Fruit fly (Drosophila melanogaster) whole organism, prepupa: ENCODE data around the gene elav.

ENCODE experiments used
- CG10631 ChIP-seq: fragments of 200-800 bp; sonication (Bioruptor generic); optimal IDR thresholded peaks from 2 replicates; lab custom pipeline; 2016; ENCODE audit warnings: missing biosample characterization, missing genetic modification characterization
- CG10669 ChIP-seq: fragments of 200-800 bp; sonication (Bioruptor generic); optimal IDR thresholded peaks from 3 replicates; lab custom pipeline; 2018; ENCODE audit warnings: missing biosample characterization, mild to moderate bottlenecking, missing genetic modification characterization, moderate library complexity
- CG11762 ChIP-seq: fragments of 200-800 bp; sonication (Bioruptor generic); optimal IDR thresholded peaks from 3 replicates; lab custom pipeline; 2016; ENCODE audit warnings: missing biosample characterization, missing genetic modification characterization; ENCODE audit not compliant: insufficient read depth
- CG11902 ChIP-seq: fragments of 200-800 bp; sonication (Bioruptor generic); optimal IDR thresholded peaks from 3 replicates; lab custom pipeline; 2016; ENCODE audit warnings: missing biosample characterization, missing genetic modification characterization
- CG15336 ChIP-seq: fragments of 200-800 bp; sonication (Bioruptor generic); IDR thresholded peaks from 2 replicates; pipeline ENCODE4 v1.3.6; 2022; ENCODE audit warnings: missing biosample characterization, missing genetic modification characterization
- CG1621 ChIP-seq: fragments of 200-800 bp; sonication (Bioruptor generic); optimal IDR thresholded peaks from 3 replicates; lab custom pipeline; 2018; ENCODE audit warnings: missing biosample characterization, mild to moderate bottlenecking, missing genetic modification characterization
- CG3032 ChIP-seq: fragments of 200-800 bp; optimal IDR thresholded peaks from 2 replicates; lab custom pipeline; 2019; ENCODE audit warnings: missing biosample characterization, mild to moderate bottlenecking, missing genetic modification characterization, moderate library complexity
- CG31627 ChIP-seq: fragments of 200-800 bp; sonication (Bioruptor generic); optimal IDR thresholded peaks from 3 replicates; lab custom pipeline; 2016; ENCODE audit warnings: missing biosample characterization, missing genetic modification characterization
- CG32006 ChIP-seq: fragments of 200-800 bp; sonication (Bioruptor generic); optimal IDR thresholded peaks from 3 replicates; lab custom pipeline; 2017; ENCODE audit warnings: missing biosample characterization, mild to moderate bottlenecking, missing genetic modification characterization
- CG34406 ChIP-seq: fragments of 200-800 bp; sonication (Bioruptor generic); optimal IDR thresholded peaks from 3 replicates; lab custom pipeline; 2016; ENCODE audit warnings: missing biosample characterization, missing genetic modification characterization
- CG3919 ChIP-seq: fragments of 200-800 bp; sonication (Bioruptor generic); optimal IDR thresholded peaks from 3 replicates; lab custom pipeline; 2016; ENCODE audit warnings: missing biosample characterization, missing genetic modification characterization
- CG4318 ChIP-seq: fragments of 200-800 bp; sonication (Bioruptor generic); optimal IDR thresholded peaks from 3 replicates; lab custom pipeline; 2017; ENCODE audit warnings: missing biosample characterization, mild to moderate bottlenecking, missing genetic modification characterization
- CG6163 ChIP-seq: fragments of 200-800 bp; sonication (Bioruptor generic); IDR thresholded peaks from 3 replicates; pipeline ENCODE4 v1.3.6; 2022; ENCODE audit warnings: missing biosample characterization, missing genetic modification characterization
- CG6276 ChIP-seq: fragments of 200-800 bp; sonication (Bioruptor generic); optimal IDR thresholded peaks from 2 replicates; lab custom pipeline; 2017; ENCODE audit warnings: missing biosample characterization, mild to moderate bottlenecking, missing genetic modification characterization
- CG6792 ChIP-seq: fragments of 200-800 bp; sonication (Bioruptor generic); optimal IDR thresholded peaks from 3 replicates; lab custom pipeline; 2016; ENCODE audit warnings: missing biosample characterization, missing genetic modification characterization
- CG6854 ChIP-seq: fragments of 200-800 bp; sonication (Bioruptor generic); optimal IDR thresholded peaks from 2 replicates; lab custom pipeline; 2017; ENCODE audit warnings: missing biosample characterization, mild to moderate bottlenecking, missing genetic modification characterization
- CG7368 ChIP-seq: fragments of 200-800 bp; sonication (Bioruptor generic); optimal IDR thresholded peaks from 3 replicates; lab custom pipeline; 2016; ENCODE audit warnings: missing biosample characterization, missing genetic modification characterization
- CG8119 ChIP-seq: fragments of 200-800 bp; sonication (Bioruptor generic); IDR thresholded peaks from 3 replicates; pipeline ENCODE4 v1.3.6; 2022; ENCODE audit warnings: missing biosample characterization, missing genetic modification characterization
- CG8319 ChIP-seq: fragments of 200-800 bp; sonication (Bioruptor generic); optimal IDR thresholded peaks from 3 replicates; lab custom pipeline; 2016; ENCODE audit warnings: missing biosample characterization, missing genetic modification characterization
- Eip78C ChIP-seq: fragments of 200-800 bp; sonication (Bioruptor generic); peaks from one replicate; lab custom pipeline; 2016; ENCODE audit warnings: missing biosample characterization, missing genetic modification characterization
- Eip93F ChIP-seq: fragments of 200-800 bp; sonication (Bioruptor generic); optimal IDR thresholded peaks from 2 replicates; lab custom pipeline; 2016; ENCODE audit warnings: missing biosample characterization, mild to moderate bottlenecking, missing genetic modification characterization
- Ets96B ChIP-seq: fragments of 200-800 bp; optimal IDR thresholded peaks from 2 replicates; lab custom pipeline; 2019; ENCODE audit warnings: missing biosample characterization, mild to moderate bottlenecking, missing genetic modification characterization, moderate library complexity
- Gug ChIP-seq: fragments of 200-800 bp; sonication (Bioruptor generic); IDR thresholded peaks from 2 replicates; pipeline ENCODE4 v1.3.6; 2022; ENCODE audit warnings: missing biosample characterization, missing genetic modification characterization
- Hr4 ChIP-seq: fragments of 200-800 bp; sonication (Bioruptor generic); optimal IDR thresholded peaks from 3 replicates; lab custom pipeline; 2016; ENCODE audit warnings: missing biosample characterization, missing genetic modification characterization
- Met ChIP-seq: fragments of 200-800 bp; sonication (Bioruptor generic); optimal IDR thresholded peaks from 3 replicates; lab custom pipeline; 2016; ENCODE audit warnings: missing biosample characterization, missing genetic modification characterization
- OdsH ChIP-seq: fragments of 200-800 bp; sonication (Bioruptor generic); optimal IDR thresholded peaks from 3 replicates; lab custom pipeline; 2016; ENCODE audit warnings: missing biosample characterization, missing genetic modification characterization
- Smox ChIP-seq: fragments of 200-800 bp; sonication (Bioruptor generic); optimal IDR thresholded peaks from 3 replicates; lab custom pipeline; 2016; ENCODE audit warnings: missing biosample characterization, missing genetic modification characterization
- Sox15 ChIP-seq: fragments of 200-800 bp; sonication (Bioruptor generic); optimal IDR thresholded peaks from 3 replicates; lab custom pipeline; 2016; ENCODE audit warnings: missing biosample characterization, missing genetic modification characterization
- achi ChIP-seq: fragments of 200-800 bp; sonication (Bioruptor generic); optimal IDR thresholded peaks from 3 replicates; lab custom pipeline; 2016; ENCODE audit warnings: missing biosample characterization, missing genetic modification characterization
- acj6 ChIP-seq: fragments of 200-800 bp; sonication (Bioruptor generic); optimal IDR thresholded peaks from 3 replicates; lab custom pipeline; 2016; ENCODE audit warnings: missing biosample characterization, missing genetic modification characterization
- cyc ChIP-seq: fragments of 200-800 bp; sonication (Bioruptor generic); optimal IDR thresholded peaks from 3 replicates; lab custom pipeline; 2016; ENCODE audit warnings: missing biosample characterization, missing genetic modification characterization
- dac ChIP-seq: fragments of 200-800 bp; sonication (Bioruptor generic); optimal IDR thresholded peaks from 2 replicates; lab custom pipeline; 2017; ENCODE audit warnings: missing biosample characterization, mild to moderate bottlenecking, missing genetic modification characterization
- dsx ChIP-seq: fragments of 200-800 bp; optimal IDR thresholded peaks from 3 replicates; lab custom pipeline; 2019; ENCODE audit warnings: missing biosample characterization, mild to moderate bottlenecking, missing genetic modification characterization, moderate library complexity; ENCODE audit not compliant: poor library complexity, severe bottlenecking
- eg ChIP-seq: fragments of 200-800 bp; sonication (Bioruptor generic); IDR thresholded peaks from 3 replicates; pipeline ENCODE4 v1.3.6; 2022; ENCODE audit warnings: missing biosample characterization, missing genetic modification characterization
- esn ChIP-seq: fragments of 200-800 bp; sonication (Bioruptor generic); optimal IDR thresholded peaks from 2 replicates; lab custom pipeline; 2016; ENCODE audit warnings: missing biosample characterization, mild to moderate bottlenecking, missing genetic modification characterization, moderate library complexity
- fd85E ChIP-seq: fragments of 200-800 bp; sonication (Bioruptor generic); optimal IDR thresholded peaks from 3 replicates; lab custom pipeline; 2016; ENCODE audit warnings: missing biosample characterization, missing genetic modification characterization
- lz ChIP-seq: fragments of 200-800 bp; sonication (Bioruptor generic); optimal IDR thresholded peaks from 3 replicates; lab custom pipeline; 2016; ENCODE audit warnings: missing biosample characterization, missing genetic modification characterization
- salr ChIP-seq, 2 experiments: fragments of 200-800 bp; sonication (Bioruptor generic); optimal IDR thresholded peaks; 3 replicates each; lab custom pipeline; 2016 to 2018; ENCODE audit warnings: missing biosample characterization in 2 of 2, missing genetic modification characterization in 2 of 2, mild to moderate bottlenecking in 1 of 2
- spab ChIP-seq: fragments of 200-800 bp; sonication (Bioruptor generic); optimal IDR thresholded peaks from 2 replicates; lab custom pipeline; 2017; ENCODE audit warnings: missing biosample characterization, mild to moderate bottlenecking, missing genetic modification characterization, missing genetic modification reagents
- ss ChIP-seq, 2 experiments: fragments of 200-800 bp; sonication (Bioruptor generic); optimal IDR thresholded peaks; 2 replicates in 1 of 2; 3 replicates in 1 of 2; lab custom pipeline; 2017 to 2018; ENCODE audit warnings: mild to moderate bottlenecking in 2 of 2, missing biosample characterization in 2 of 2, missing genetic modification characterization in 2 of 2, moderate library complexity in 1 of 2
- svp ChIP-seq: fragments of 200-800 bp; sonication (Bioruptor generic); peaks from one replicate; lab custom pipeline; 2016; ENCODE audit warnings: missing biosample characterization, missing genetic modification characterization
- vri ChIP-seq: fragments of 200-800 bp; sonication (Bioruptor generic); optimal IDR thresholded peaks from 3 replicates; lab custom pipeline; 2016; ENCODE audit warnings: missing biosample characterization, mild to moderate bottlenecking, missing genetic modification characterization

Gene elav

dm6 chrX:487517-487957 lies 35.5 kb downstream of the elav start, which contains the start of the genes CG18273 and CG3156:
Gene CG18273, minus strand, starts transcription at chrX:487581.
Gene CG3156, plus strand, starts transcription at chrX:487878.
- no peak for TF ChIP-seq dsx (GFP tag; lab: Kevin White, UChicago)
- no peak for TF ChIP-seq fd85E
- peak; percentile 26 for TF ChIP-seq esn (GFP tag; lab: Kevin White, UChicago)
- TF ChIP-seq CG31627 = peak; percentile 24
- TF ChIP-seq acj6 (GFP tag; lab: Kevin White, UChicago) = no peak
- TF ChIP-seq CG6792 = no peak
- TF ChIP-seq Sox15 (GFP tag; lab: Kevin White, UChicago) = no peak
- TF ChIP-seq lz = peak; percentile 1
- no peak for TF ChIP-seq Eip78C (GFP tag; lab: Kevin White, UChicago)
- TF ChIP-seq CG3032 = peak; percentile 30
- no peak for TF ChIP-seq CG7368 (GFP tag; lab: Kevin White, UChicago)
- no peak for TF ChIP-seq CG34406 (GFP tag; lab: Kevin White, UChicago)

dm6 chrX:481642-482041 lies 41.4 kb downstream of the elav start, which contains the start of gene CG3176:
Gene CG3176, plus strand, starts transcription at chrX:481862.
- peak; percentile 17 for TF ChIP-seq achi (GFP tag; lab: Kevin White, UChicago)

- no peak for TF ChIP-seq Eip78C (GFP tag; lab: Kevin White, UChicago)
- no peak for TF ChIP-seq vri (GFP tag; lab: Kevin White, UChicago)
Observed at dm6 chrX:478766-479165, 44.3 kb downstream of the elav start, which contains the start of gene CG32817. Gene CG32817, plus strand, starts transcription at chrX:479066.

- TF ChIP-seq CG6854 (GFP tag; lab: Kevin White, UChicago) = no peak
- no peak for TF ChIP-seq cyc (GFP tag; lab: Kevin White, UChicago)
- peak; percentile 48; the same call in 1 of the 2 replicates for TF ChIP-seq CG15336 (GFP tag; lab: Robert Waterston, UW)
- TF ChIP-seq eg (GFP tag; lab: Robert Waterston, UW) = peak; percentile 52; the same call in 2 of the 3 replicates
- TF ChIP-seq CG8119 = no peak
- no peak for TF ChIP-seq CG11902
- TF ChIP-seq OdsH (GFP tag; lab: Kevin White, UChicago) = no peak
- no peak for TF ChIP-seq Sox15 (GFP tag; lab: Kevin White, UChicago)
- TF ChIP-seq ss (GFP tag; optimal IDR thresholded peaks at IDR 0.05; lab: Kevin White, UChicago) = no peak
- no peak for TF ChIP-seq svp
- no peak for TF ChIP-seq Eip93F
- no peak for TF ChIP-seq salr (GFP tag; optimal IDR thresholded peaks at IDR 0.05; lab: Kevin White, UChicago)
- no peak for TF ChIP-seq spab (GFP tag; lab: Kevin White, UChicago)
- peak; percentile 19 for TF ChIP-seq CG6792
- TF ChIP-seq CG10669 (GFP tag; lab: Kevin White, UChicago) = no peak
- TF ChIP-seq lz = peak; percentile 23
- no peak for TF ChIP-seq CG6276 (GFP tag; lab: Kevin White, UChicago)
- TF ChIP-seq CG32006 (GFP tag; lab: Kevin White, UChicago) = no peak
- TF ChIP-seq Ets96B (tag; lab: Kevin White, UChicago) = no peak
- TF ChIP-seq Smox (GFP tag; lab: Kevin White, UChicago) = no peak
- peak; percentile 95 for TF ChIP-seq CG1621 (tag; lab: Kevin White, UChicago)
- no peak for TF ChIP-seq dac
- peak; percentile 38 for TF ChIP-seq Eip78C (GFP tag; lab: Kevin White, UChicago)
- no peak for TF ChIP-seq dsx (GFP tag; lab: Kevin White, UChicago)
- TF ChIP-seq CG6163 (GFP tag; lab: Robert Waterston, UW) = 0 out of 3 replicates have a peak, but pooled peaks have one; percentile 29
- TF ChIP-seq Met (GFP tag; lab: Kevin White, UChicago) = no peak
- no peak for TF ChIP-seq Hr4 (GFP tag; lab: Kevin White, UChicago)
- TF ChIP-seq Gug = no peak
- no peak for TF ChIP-seq CG8319 (GFP tag; lab: Kevin White, UChicago)
- TF ChIP-seq CG31627 = peak; percentile 1
- TF ChIP-seq achi (GFP tag; lab: Kevin White, UChicago) = no peak
- no peak for TF ChIP-seq CG4318 (GFP tag; lab: Kevin White, UChicago)
- no peak for TF ChIP-seq acj6 (GFP tag; lab: Kevin White, UChicago)
- no peak for TF ChIP-seq CG3919 (GFP tag; lab: Kevin White, UChicago)
- no peak for TF ChIP-seq CG11762 (GFP tag; lab: Kevin White, UChicago)
- peak; percentile 55 for TF ChIP-seq CG10631
Observed at dm6 chrX:476230-477143, 46.5 kb downstream of the elav start, which contains the start of the genes ebo and CG13373. Gene ebo, minus strand, starts transcription at chrX:476579. Gene CG13373, plus strand, starts transcription at chrX:476984.
